Worm (Caenorhabditis elegans): ENCODE data around the gene C37E2.10.

DNA sequence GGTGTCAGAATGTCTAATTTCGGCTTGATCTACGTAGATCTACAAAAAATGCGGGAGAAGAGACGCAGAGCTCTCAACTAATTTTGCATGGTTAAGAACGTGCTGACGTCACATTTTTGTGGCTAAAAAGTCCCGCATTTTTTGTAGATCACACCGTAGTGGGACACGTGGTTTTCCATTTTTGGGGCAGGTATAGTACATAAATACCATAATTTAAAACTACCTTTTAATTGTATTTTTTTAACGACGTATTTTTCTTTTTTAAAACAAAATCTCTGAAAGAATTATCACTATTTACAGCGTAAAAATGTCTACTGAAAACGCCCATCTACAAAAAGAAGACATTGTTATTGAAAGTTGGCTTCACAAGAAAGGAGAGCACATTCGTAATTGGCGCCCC lies 31.4 kb upstream of the C37E2.10 start, which contains the start of gene akt-2:
- no peak for TF ChIP-seq nhr-41 (GFP tag; IDR thresholded peaks at IDR 0.05)
- TF ChIP-seq ama-1 (optimal IDR thresholded peaks at IDR 0.05), result no peak
- TF ChIP-seq nhr-237 (tag; optimal IDR thresholded peaks at IDR 0.05), result no peak

All from whole organism, L4 larva.